Fruit fly (Drosophila melanogaster): Measurements from ENCODE around the gene CG14022.

Gene CG14022

DNA sequence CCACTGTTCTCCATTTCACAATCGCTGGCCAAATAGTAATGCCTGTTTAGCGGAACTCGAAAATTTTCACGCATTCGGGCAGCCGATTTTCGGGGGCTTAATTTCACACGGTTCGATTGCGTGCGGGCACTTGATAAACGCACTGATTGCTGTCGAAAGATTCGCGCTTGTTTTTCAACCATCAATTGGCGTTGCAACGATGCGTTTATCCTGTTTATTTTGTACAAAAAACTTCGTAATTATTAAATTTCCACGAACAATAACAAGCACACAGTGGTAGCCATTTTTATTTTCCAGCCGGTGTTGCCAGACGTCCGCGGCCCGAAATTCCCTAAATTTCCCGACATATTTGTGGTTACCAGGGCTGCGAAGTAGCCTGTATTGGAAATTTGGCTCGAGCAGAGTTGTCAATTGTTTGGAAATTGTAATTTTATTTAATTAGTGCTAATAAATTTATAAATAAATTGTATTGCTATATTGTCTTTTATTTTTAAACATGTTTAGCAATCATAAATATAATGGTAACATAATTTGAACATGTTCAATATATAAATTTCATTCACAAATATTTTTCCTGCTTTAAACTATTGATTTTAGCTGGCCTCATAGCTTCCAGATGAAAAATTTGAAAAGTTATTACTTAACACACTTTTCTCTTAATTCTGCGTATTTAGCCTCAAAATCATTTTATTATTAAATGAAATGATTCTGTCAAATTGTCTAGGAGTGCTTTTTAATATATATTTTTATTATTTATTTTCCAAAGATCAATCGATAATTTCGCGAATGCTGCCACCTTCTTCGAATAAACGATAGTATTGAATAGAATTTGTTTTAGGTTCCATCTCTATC lies 2.0 kb downstream of the CG14022 start, which contains the start of the genes Ncoa6 and cype:
TSS of gene Ncoa6 (minus strand) at position 270 of the 852 bp plus-strand sequence.
TSS of gene cype (plus strand) at position 814 of the 852 bp plus-strand sequence.
- peak; percentile 26 for TF ChIP-seq Ets96B (tag; optimal IDR thresholded peaks at IDR 0.05)
- TF ChIP-seq Sox14 (GFP tag; optimal IDR thresholded peaks at IDR 0.05) = peak; percentile 15
- TF ChIP-seq Blimp-1 (GFP tag; optimal IDR thresholded peaks at IDR 0.05) = no peak
- TF ChIP-seq CG16779 (tag; optimal IDR thresholded peaks at IDR 0.05) = no peak
- TF ChIP-seq esn (GFP tag; optimal IDR thresholded peaks at IDR 0.05) = peak; percentile 28
- peak; percentile 50 for TF ChIP-seq CG3919 (GFP tag; optimal IDR thresholded peaks at IDR 0.05)
- TF ChIP-seq Ets21C (GFP tag; optimal IDR thresholded peaks at IDR 0.05) = no peak
- peak; percentile 55 for TF ChIP-seq CG8632 (GFP tag; optimal IDR thresholded peaks at IDR 0.05)
- TF ChIP-seq OdsH (GFP tag; optimal IDR thresholded peaks at IDR 0.05) = peak; percentile 42
- peak; percentile 33 for TF ChIP-seq CG32006 (GFP tag; optimal IDR thresholded peaks at IDR 0.05)
- no peak for TF ChIP-seq CG6276 (GFP tag; optimal IDR thresholded peaks at IDR 0.05)
- 0 out of 2 replicates have a peak, but pooled peaks have one; percentile 29 for TF ChIP-seq CG15336 (GFP tag; IDR thresholded peaks at IDR 0.05)
- peak; percentile 58 for TF ChIP-seq CG3032 (tag; optimal IDR thresholded peaks at IDR 0.05)
- TF ChIP-seq CG8319 (GFP tag; optimal IDR thresholded peaks at IDR 0.05) = peak; percentile 12
- no peak for TF ChIP-seq fd59A (GFP tag; optimal IDR thresholded peaks at IDR 0.05)
- TF ChIP-seq CG10669 (GFP tag; optimal IDR thresholded peaks at IDR 0.05) = no peak
- peak; percentile 24 for TF ChIP-seq CG31627 (GFP tag; optimal IDR thresholded peaks at IDR 0.05)
- peak; percentile 55 for TF ChIP-seq CG6163 (GFP tag; IDR thresholded peaks at IDR 0.05)
- no peak for TF ChIP-seq Hr39 (GFP tag; optimal IDR thresholded peaks at IDR 0.05)
- peak; percentile 48 for TF ChIP-seq Smox (GFP tag; optimal IDR thresholded peaks at IDR 0.05)
- TF ChIP-seq achi (GFP tag; optimal IDR thresholded peaks at IDR 0.05) = peak; percentile 53
- no peak for TF ChIP-seq cyc (GFP tag; optimal IDR thresholded peaks at IDR 0.05)
- peak; percentile 62 for TF ChIP-seq svp (GFP tag)
- peak; percentile 21 for TF ChIP-seq Sox15 (GFP tag; optimal IDR thresholded peaks at IDR 0.05)
- peak in 1 of 2 experiments; percentile 52 for TF ChIP-seq salr (GFP tag; optimal IDR thresholded peaks at IDR 0.05)
- TF ChIP-seq CG11762 (GFP tag; optimal IDR thresholded peaks at IDR 0.05; ENCODE audit: insufficient read depth) = peak; percentile 36
- TF ChIP-seq CG10631 (GFP tag; optimal IDR thresholded peaks at IDR 0.05) = peak; percentile 66
- TF ChIP-seq CG6792 (GFP tag; optimal IDR thresholded peaks at IDR 0.05) = no peak
- TF ChIP-seq Eip78C (GFP tag) = peak; percentile 60
- TF ChIP-seq Sox102F (GFP tag; optimal IDR thresholded peaks at IDR 0.05) = no peak
- TF ChIP-seq Gug (GFP tag; IDR thresholded peaks at IDR 0.05) = no peak
- TF ChIP-seq lz (GFP tag; optimal IDR thresholded peaks at IDR 0.05) = no peak
- no peak for TF ChIP-seq spab (GFP tag; optimal IDR thresholded peaks at IDR 0.05)
- peak; percentile 42; the same call in 2 of the 3 replicates for TF ChIP-seq eg (GFP tag; IDR thresholded peaks at IDR 0.05)
- TF ChIP-seq Hr4 (GFP tag; optimal IDR thresholded peaks at IDR 0.05) = peak; percentile 24
- TF ChIP-seq CG7368 (GFP tag; optimal IDR thresholded peaks at IDR 0.05) = no peak
- peak; percentile 24 for TF ChIP-seq acj6 (GFP tag; optimal IDR thresholded peaks at IDR 0.05)
- TF ChIP-seq CG9139 (GFP tag; optimal IDR thresholded peaks at IDR 0.05) = no peak
- TF ChIP-seq pdm3 (GFP tag; optimal IDR thresholded peaks at IDR 0.05) = peak; percentile 36
- no peak for TF ChIP-seq topi (GFP tag; optimal IDR thresholded peaks at IDR 0.05)
- peak; percentile 17 for TF ChIP-seq Eip93F (GFP tag; optimal IDR thresholded peaks at IDR 0.05)
- TF ChIP-seq ss (GFP tag; optimal IDR thresholded peaks at IDR 0.05) = no peak
- peak; percentile 2 for TF ChIP-seq Met (GFP tag; optimal IDR thresholded peaks at IDR 0.05)
- TF ChIP-seq CG34406 (GFP tag; optimal IDR thresholded peaks at IDR 0.05) = peak; percentile 54
- TF ChIP-seq CG8119 (GFP tag; IDR thresholded peaks at IDR 0.05) = no peak; the same call in 2 of the 3 replicates
